Worm (Caenorhabditis elegans): Measurements from ENCODE around the gene R13H4.5.

R13H4.5 gene

DNA sequence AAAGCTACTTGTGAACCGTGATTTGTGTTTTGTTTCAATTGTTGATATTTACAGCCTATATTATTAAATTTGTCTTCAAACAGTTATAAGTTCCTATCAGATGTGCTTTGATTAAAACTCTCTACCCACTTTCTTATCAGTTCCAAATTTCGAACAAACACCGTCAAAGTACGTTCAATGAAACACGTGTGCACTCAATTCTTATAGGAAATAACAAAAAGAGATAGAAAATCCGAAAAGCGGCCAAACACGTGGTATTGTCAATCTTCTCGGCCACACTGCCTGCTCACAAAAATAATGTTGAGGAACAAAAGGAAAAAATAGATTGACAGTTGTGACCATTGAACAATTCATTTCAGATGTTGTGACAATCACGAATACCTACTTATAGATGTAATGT is 25.5 kb downstream of the R13H4.5 start (continued):
- TF ChIP-seq ztf-3 (GFP tag; optimal IDR thresholded peaks at IDR 0.05) (no peak), bed-1 (GFP tag; IDR thresholded peaks at IDR 0.05) (no peak), pbrm-1 (GFP tag; IDR thresholded peaks at IDR 0.05) (no peak), tlf-1 (GFP tag; optimal IDR thresholded peaks at IDR 0.05) (peak; percentile 43), ekl-4 (GFP tag; IDR thresholded peaks at IDR 0.05) (no peak), ceh-58 (GFP tag; IDR thresholded peaks at IDR 0.05) (no peak), F49E8.2 (tag; optimal IDR thresholded peaks at IDR 0.05; ENCODE audit: insufficient read depth) (no peak), lir-1 (GFP tag; conservative IDR thresholded peaks at IDR 0.05) (no peak), ets-4 (GFP tag; optimal IDR thresholded peaks at IDR 0.05) (no peak), sptf-2 (GFP tag; optimal IDR thresholded peaks at IDR 0.05) (no peak), ceh-100 (GFP tag; IDR thresholded peaks at IDR 0.05) (no peak), lin-54 (GFP tag; optimal IDR thresholded peaks at IDR 0.05) (peak; percentile 18), egl-44 (GFP tag; IDR thresholded peaks at IDR 0.05) (0 out of 2 replicates have a peak, but pooled peaks have one; percentile 61), C06A6.2 (GFP tag; conservative IDR thresholded peaks at IDR 0.05) (0 out of 2 replicates have a peak, but pooled peaks have one; percentile 13), ztf-25 (GFP tag; IDR thresholded peaks at IDR 0.05) (no peak), sdz-38 (tag; optimal IDR thresholded peaks at IDR 0.05) (no peak), snpc-1.1 (tag; optimal IDR thresholded peaks at IDR 0.05; ENCODE audit: insufficient read depth) (no peak), B0019.2 (GFP tag; conservative IDR thresholded peaks at IDR 0.05) (no peak), egrh-3 (GFP tag; IDR thresholded peaks at IDR 0.05) (no peak), F23B12.7 (tag; optimal IDR thresholded peaks at IDR 0.05; ENCODE audit: insufficient read depth) (no peak), ztf-26 (tag; optimal IDR thresholded peaks at IDR 0.05) (peak; percentile 63), zfh-2 (GFP tag; conservative IDR thresholded peaks at IDR 0.05) (no peak), tbp1 (GFP tag; optimal IDR thresholded peaks at IDR 0.05) (peak; percentile 30), repo-1 (tag; optimal IDR thresholded peaks at IDR 0.05) (no peak), K11D2.4 (GFP tag; IDR thresholded peaks at IDR 0.05) (0 out of 2 replicates have a peak, but pooled peaks have one; percentile 41), B0261.1 (tag; optimal IDR thresholded peaks at IDR 0.05) (no peak), F57C9.4 (tag; optimal IDR thresholded peaks at IDR 0.05) (no peak), F57A8.1 (GFP tag; optimal IDR thresholded peaks at IDR 0.05) (no peak), ceh-40 (GFP tag; IDR thresholded peaks at IDR 0.05) (no peak), egl-18 (GFP tag; IDR thresholded peaks at IDR 0.05) (no peak), F55B11.4 (tag; optimal IDR thresholded peaks at IDR 0.05; ENCODE audit: borderline replicate concordance, insufficient read depth) (no peak), ceh-79 (tag; optimal IDR thresholded peaks at IDR 0.05) (no peak), Y53G8AR.9 (GFP tag; conservative IDR thresholded peaks at IDR 0.05) (no peak), nhr-179 (tag; optimal IDR thresholded peaks at IDR 0.05) (no peak), hmg-1.2 (GFP tag; IDR thresholded peaks at IDR 0.05) (no peak), pha-4 (tag; optimal IDR thresholded peaks at IDR 0.05) (peak; percentile 47), akir-1 (GFP tag; optimal IDR thresholded peaks at IDR 0.05) (no peak), D2030.7 (GFP tag; IDR thresholded peaks at IDR 0.05) (no peak), snpc-3.4 (tag; optimal IDR thresholded peaks at IDR 0.05) (no peak), F37B4.10 (GFP tag; IDR thresholded peaks at IDR 0.05) (no peak), nfyb-1 (GFP tag; IDR thresholded peaks at IDR 0.05) (no peak), Y56A3A.18 (GFP tag; IDR thresholded peaks at IDR 0.05) (no peak), F33H1.4 (GFP tag; IDR thresholded peaks at IDR 0.05) (no peak), lin-40 (tag; optimal IDR thresholded peaks at IDR 0.05) (peak; percentile 34), tbx-9 (tag; optimal IDR thresholded peaks at IDR 0.05; ENCODE audit: borderline replicate concordance) (no peak), ccch-3 (GFP tag; optimal IDR thresholded peaks at IDR 0.05) (no peak), hlh-12 (tag; optimal IDR thresholded peaks at IDR 0.05) (no peak), nhr-80 (tag; optimal IDR thresholded peaks at IDR 0.05) (peak; percentile 72), lin-26 (GFP tag; IDR thresholded peaks at IDR 0.05) (no peak)
